Worm (Caenorhabditis elegans): Measurements from ENCODE around the gene cyp-33C8.

DNA sequence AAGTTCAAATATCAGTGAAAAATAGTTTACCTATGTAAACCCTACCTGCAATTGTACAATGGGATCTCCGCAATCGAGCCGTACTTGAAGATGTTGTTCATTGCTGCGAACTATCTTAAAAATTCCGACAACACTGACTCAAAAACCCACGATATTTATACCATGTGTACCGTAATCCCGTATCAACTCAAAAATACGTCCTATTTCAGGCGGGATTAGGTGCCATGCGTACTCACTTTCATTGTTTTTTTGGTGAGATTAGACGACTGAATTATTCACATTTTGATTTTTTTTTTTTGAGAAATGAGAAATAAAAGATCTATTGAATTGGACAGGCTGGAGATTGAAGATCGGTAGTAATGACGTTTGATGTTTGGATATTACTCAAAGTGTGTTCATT lies 3.0 kb downstream of the cyp-33C8 start, which contains the start of gene srt-30:
- TF ChIP-seq sup-37 (GFP tag; optimal IDR thresholded peaks at IDR 0.05) (no peak), egl-27 (tag; optimal IDR thresholded peaks at IDR 0.05) (no peak), nhr-90 (tag; optimal IDR thresholded peaks at IDR 0.05; ENCODE audit: poor library complexity) (no peak), hlh-17 (GFP tag; optimal IDR thresholded peaks at IDR 0.05; ENCODE audit: borderline replicate concordance) (no peak), aha-1 (tag; optimal IDR thresholded peaks at IDR 0.05) (no peak), sox-4 (tag; optimal IDR thresholded peaks at IDR 0.05) (no peak), ama-1 (optimal IDR thresholded peaks at IDR 0.05) (no peak), ceh-82 (tag; optimal IDR thresholded peaks at IDR 0.05) (no peak), lsy-2 (tag; optimal IDR thresholded peaks at IDR 0.05) (no peak), fos-1 (tag; optimal IDR thresholded peaks at IDR 0.05) (no peak), pag-3 (tag; optimal IDR thresholded peaks at IDR 0.05; ENCODE audit: borderline replicate concordance, insufficient read depth) (no peak), ces-1 (GFP tag; optimal IDR thresholded peaks at IDR 0.05) (no peak), unc-30 (tag; optimal IDR thresholded peaks at IDR 0.05) (no peak), nhr-19 (GFP tag; conservative IDR thresholded peaks at IDR 0.05) (no peak)
